Fruit fly (Drosophila melanogaster): ENCODE results near the gene vls.

vls gene

dm6 chr2L:20078880-20079279 lies 13.4 kb upstream of the vls start (continued):
- TF ChIP-seq Aef1 (GFP tag; IDR thresholded peaks at IDR 0.05), result no peak
- peak; percentile 46 for TF ChIP-seq CG2678 (tag; optimal IDR thresholded peaks at IDR 0.05)
- TF ChIP-seq CG3065 (GFP tag; optimal IDR thresholded peaks at IDR 0.05), result no peak
- peak; percentile 58 for TF ChIP-seq row (GFP tag; IDR thresholded peaks at IDR 0.05)
- TF ChIP-seq Hr39 (optimal IDR thresholded peaks at IDR 0.05), result no peak
- TF ChIP-seq TFAM (GFP tag; optimal IDR thresholded peaks at IDR 0.05), result no peak
- 0 out of 4 replicates have a peak, but pooled peaks have one; percentile 20 for TF ChIP-seq Gug (GFP tag; IDR thresholded peaks at IDR 0.05)
- TF ChIP-seq CG14710 (tag; optimal IDR thresholded peaks at IDR 0.05), result no peak
- TF ChIP-seq Usf (GFP tag; optimal IDR thresholded peaks at IDR 0.05), result no peak
- no peak for TF ChIP-seq CG1529 (GFP tag; optimal IDR thresholded peaks at IDR 0.05)
- no peak for TF ChIP-seq CG10366 (GFP tag; IDR thresholded peaks at IDR 0.05)
- no peak for TF ChIP-seq CG4730 (GFP tag; IDR thresholded peaks at IDR 0.05)
- TF ChIP-seq Sox102F (GFP tag; optimal IDR thresholded peaks at IDR 0.05), result no peak
- no peak for TF ChIP-seq Bgb (GFP tag; IDR thresholded peaks at IDR 0.05; ENCODE audit: partially characterized antibody)
- no peak for TF ChIP-seq CG4328 (GFP tag; optimal IDR thresholded peaks at IDR 0.05)
- no peak for TF ChIP-seq crol (GFP tag; IDR thresholded peaks at IDR 0.05)
- peak; percentile 10 for TF ChIP-seq ems (GFP tag; optimal IDR thresholded peaks at IDR 0.05)
- no peak for TF ChIP-seq tin (GFP tag; optimal IDR thresholded peaks at IDR 0.05)
- no peak for TF ChIP-seq CG8924 (tag; optimal IDR thresholded peaks at IDR 0.05)
- TF ChIP-seq Abd-B (GFP tag; optimal IDR thresholded peaks at IDR 0.05), result no peak
- no peak for TF ChIP-seq inv (GFP tag; IDR thresholded peaks at IDR 0.05; ENCODE audit: partially characterized antibody)
- TF ChIP-seq sens (GFP tag), result peak; percentile 50
- TF ChIP-seq CG31441 (GFP tag; IDR thresholded peaks at IDR 0.05), result no peak
- no peak for TF ChIP-seq dimm (GFP tag; IDR thresholded peaks at IDR 0.05)
- TF ChIP-seq pho (GFP tag; optimal IDR thresholded peaks at IDR 0.05), result peak; percentile 56
- TF ChIP-seq Gsc (GFP tag; IDR thresholded peaks at IDR 0.05), result no peak
- TF ChIP-seq tx (GFP tag; optimal IDR thresholded peaks at IDR 0.05), result no peak
- peak; percentile 8 for TF ChIP-seq caup (GFP tag; optimal IDR thresholded peaks at IDR 0.05; ENCODE audit: severe bottlenecking)
- no peak for TF ChIP-seq unc-4 (GFP tag; IDR thresholded peaks at IDR 0.05; ENCODE audit: partially characterized antibody)
- no peak for TF ChIP-seq Ssrp (tag; optimal IDR thresholded peaks at IDR 0.05)
- no peak for TF ChIP-seq Dip2 (GFP tag; IDR thresholded peaks at IDR 0.05)
- TF ChIP-seq CG16779 (GFP tag; IDR thresholded peaks at IDR 0.05), result no peak
- TF ChIP-seq prd (optimal IDR thresholded peaks at IDR 0.05), result no peak
- peak; percentile 44; the same call in 1 of the 3 replicates for TF ChIP-seq prd (GFP tag; IDR thresholded peaks at IDR 0.05)
- no peak for TF ChIP-seq Drgx (GFP tag; IDR thresholded peaks at IDR 0.05)
- TF ChIP-seq CG15479 (GFP tag; optimal IDR thresholded peaks at IDR 0.05), result no peak
- no peak for TF ChIP-seq z (GFP tag; IDR thresholded peaks at IDR 0.05)
- no peak for TF ChIP-seq Bteb2 (GFP tag; optimal IDR thresholded peaks at IDR 0.05)
- no peak for TF ChIP-seq Jarid2 (GFP tag; optimal IDR thresholded peaks at IDR 0.05)
- no peak for TF ChIP-seq CG10462 (GFP tag; optimal IDR thresholded peaks at IDR 0.05)
- TF ChIP-seq zen2 (GFP tag; IDR thresholded peaks at IDR 0.05; ENCODE audit: partially characterized antibody), result no peak
- peak; percentile 22 for TF ChIP-seq emc (GFP tag; optimal IDR thresholded peaks at IDR 0.05)
- no peak for TF ChIP-seq Dad (GFP tag; optimal IDR thresholded peaks at IDR 0.05)
- TF ChIP-seq CG15011 (GFP tag; optimal IDR thresholded peaks at IDR 0.05), result peak; percentile 10
- TF ChIP-seq CG9437 (GFP tag; optimal IDR thresholded peaks at IDR 0.05), result no peak
- TF ChIP-seq nerfin-2 (GFP tag; IDR thresholded peaks at IDR 0.05; ENCODE audit: partially characterized antibody), result no peak
- TF ChIP-seq wor (GFP tag; IDR thresholded peaks at IDR 0.05), result no peak
- no peak for TF ChIP-seq CG18011 (GFP tag; optimal IDR thresholded peaks at IDR 0.05)
- no peak for TF ChIP-seq otp (GFP tag; IDR thresholded peaks at IDR 0.05)
- no peak for TF ChIP-seq sima (GFP tag; optimal IDR thresholded peaks at IDR 0.05)
- TF ChIP-seq CG8359 (GFP tag; optimal IDR thresholded peaks at IDR 0.05; ENCODE audit: borderline replicate concordance), result no peak
- TF ChIP-seq zfh1 (GFP tag; IDR thresholded peaks at IDR 0.05), result no peak
- TF ChIP-seq stc (GFP tag; IDR thresholded peaks at IDR 0.05), result no peak

All from whole organism, embryonic.